Worm (Caenorhabditis elegans): ENCODE measurements around the gene cbd-1.

DNA sequence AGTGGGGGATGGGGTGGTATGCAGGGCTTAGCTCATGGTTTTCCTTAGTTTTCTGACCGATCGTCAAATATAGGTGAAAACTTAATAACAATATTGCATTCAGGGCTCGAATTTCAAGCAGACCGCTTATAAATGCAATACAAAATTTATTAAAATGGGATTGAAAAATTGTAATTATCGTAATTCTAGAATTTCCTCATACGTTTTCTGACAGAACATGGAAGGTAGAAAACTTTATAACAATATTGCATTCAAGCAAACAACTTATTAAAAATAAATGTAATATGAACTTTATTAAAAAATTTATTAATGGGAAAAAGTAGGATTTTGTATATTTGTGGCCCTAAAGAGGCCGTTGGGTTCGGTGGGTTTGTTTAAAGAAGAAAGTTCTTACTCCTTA lies 49.1 kb upstream of the cbd-1 start:
- no peak for TF ChIP-seq F13H6.1 (tag; optimal IDR thresholded peaks at IDR 0.05)
- no peak for TF ChIP-seq ama-1 (optimal IDR thresholded peaks at IDR 0.05)
